Fruit fly (Drosophila melanogaster) whole organism, embryonic: ENCODE measurements around the gene Coq7.

Source experiments
- ATbp ChIP-seq: fragments of 200-800 bp; sonication (Bioruptor generic); optimal IDR thresholded peaks from 2 replicates; lab custom pipeline; 2017; ENCODE audit warnings: missing biosample characterization, mild to moderate bottlenecking, missing genetic modification characterization, missing genetic modification reagents
- Ada2b ChIP-seq: fragments of 200-800 bp; sonication (Bioruptor generic); IDR thresholded peaks from 2 replicates; pipeline ENCODE4 v1.3.6; 2022; ENCODE audit warnings: missing biosample characterization, missing genetic modification characterization
- Atf3 ChIP-seq: fragments of 200-800 bp; sonication (Bioruptor generic); optimal IDR thresholded peaks from 3 replicates; lab custom pipeline; 2016; ENCODE audit warnings: missing biosample characterization, missing genetic modification characterization
- CG10543 ChIP-seq: fragments of 200-800 bp; sonication (Bioruptor generic); optimal IDR thresholded peaks from 3 replicates; lab custom pipeline; 2017; ENCODE audit warnings: missing biosample characterization, mild to moderate bottlenecking, missing genetic modification characterization, moderate library complexity
- CG12219 ChIP-seq: fragments of 200-800 bp; sonication (Bioruptor generic); optimal IDR thresholded peaks from 3 replicates; lab custom pipeline; 2018; ENCODE audit warnings: missing biosample characterization, mild to moderate bottlenecking, missing genetic modification characterization
- CG13624 ChIP-seq: fragments of 200-800 bp; sonication (Bioruptor generic); optimal IDR thresholded peaks from 2 replicates; lab custom pipeline; 2016; ENCODE audit warnings: missing biosample characterization, missing genetic modification characterization
- CG13775 ChIP-seq: fragments of 200-800 bp; sonication (Bioruptor generic); optimal IDR thresholded peaks from 3 replicates; lab custom pipeline; 2017; ENCODE audit warnings: missing biosample characterization, mild to moderate bottlenecking, missing genetic modification characterization
- CG14860 ChIP-seq: fragments of 200-800 bp; sonication (Bioruptor generic); IDR thresholded peaks from 3 replicates; pipeline ENCODE4 v1.3.6; 2022; ENCODE audit warnings: missing biosample characterization, missing genetic modification characterization; ENCODE audit not compliant: partially characterized antibody
- CG30431 ChIP-seq: fragments of 200-800 bp; sonication (Bioruptor generic); optimal IDR thresholded peaks from 2 replicates; lab custom pipeline; 2017; ENCODE audit warnings: missing biosample characterization, missing genetic modification characterization
- CG3847 ChIP-seq: fragments of 200-800 bp; sonication (Bioruptor generic); IDR thresholded peaks from 2 replicates; pipeline ENCODE4 v1.3.6; 2022; ENCODE audit warnings: missing biosample characterization, missing genetic modification characterization
- CG42726 ChIP-seq: fragments of 200-800 bp; sonication (Bioruptor generic); IDR thresholded peaks from 2 replicates; pipeline ENCODE4 v1.3.6; 2022; ENCODE audit warnings: missing biosample characterization, missing genetic modification characterization; ENCODE audit not compliant: partially characterized antibody
- CG6175 ChIP-seq: fragments of 200-800 bp; sonication (Bioruptor generic); IDR thresholded peaks from 3 replicates; pipeline ENCODE4 v1.3.6; 2022; ENCODE audit warnings: missing biosample characterization, missing genetic modification characterization
- CG6813 ChIP-seq: fragments of 200-800 bp; sonication (Bioruptor generic); optimal IDR thresholded peaks from 2 replicates; lab custom pipeline; 2017; ENCODE audit warnings: missing biosample characterization, missing genetic modification characterization, mild to moderate bottlenecking, moderate library complexity, missing genetic modification reagents
- CG6854 ChIP-seq: fragments of 200-800 bp; sonication (Bioruptor generic); optimal IDR thresholded peaks from 3 replicates; lab custom pipeline; 2017; ENCODE audit warnings: missing biosample characterization, mild to moderate bottlenecking, missing genetic modification characterization
- CG7928 ChIP-seq: fragments of 200-800 bp; sonication (Bioruptor generic); optimal IDR thresholded peaks from 2 replicates; lab custom pipeline; 2017; ENCODE audit warnings: missing biosample characterization, mild to moderate bottlenecking, missing genetic modification characterization
- CG8089 ChIP-seq: fragments of 200-800 bp; sonication (Bioruptor generic); optimal IDR thresholded peaks from 3 replicates; lab custom pipeline; 2016; ENCODE audit warnings: missing biosample characterization, missing genetic modification characterization
- CG8281 ChIP-seq: fragments of 200-800 bp; sonication (Bioruptor generic); optimal IDR thresholded peaks from 2 replicates; lab custom pipeline; 2018; ENCODE audit warnings: missing biosample characterization, mild to moderate bottlenecking, missing genetic modification characterization, moderate library complexity
- Dad ChIP-seq: fragments of 200-800 bp; sonication (Bioruptor generic); optimal IDR thresholded peaks from 3 replicates; lab custom pipeline; 2016; ENCODE audit warnings: missing biosample characterization, missing genetic modification characterization
- HLHmδ ChIP-seq: fragments of 200-800 bp; sonication (Bioruptor generic); optimal IDR thresholded peaks from 2 replicates; lab custom pipeline; 2018; ENCODE audit warnings: missing biosample characterization, mild to moderate bottlenecking, missing genetic modification characterization, moderate library complexity
- Hand ChIP-seq: fragments of 200-800 bp; sonication (Bioruptor generic); optimal IDR thresholded peaks from 2 replicates; lab custom pipeline; 2017; ENCODE audit warnings: mild to moderate bottlenecking, missing biosample characterization, missing genetic modification reagents, missing genetic modification characterization
- Max ChIP-seq: fragments of 200-800 bp; sonication (Bioruptor generic); optimal IDR thresholded peaks from 2 replicates; lab custom pipeline; 2016; ENCODE audit warnings: missing biosample characterization, mild to moderate bottlenecking, missing genetic modification characterization
- Meics ChIP-seq: fragments of 200-800 bp; sonication (Bioruptor generic); optimal IDR thresholded peaks from 2 replicates; lab custom pipeline; 2017; ENCODE audit warnings: missing biosample characterization, mild to moderate bottlenecking, missing genetic modification characterization
- Oaz ChIP-seq: fragments of 200-800 bp; sonication (Bioruptor generic); IDR thresholded peaks from 2 replicates; pipeline ENCODE4 v1.3.6; 2022; ENCODE audit warnings: missing biosample characterization, missing genetic modification characterization
- Optix ChIP-seq: fragments of 200-800 bp; sonication (Bioruptor generic); IDR thresholded peaks from 3 replicates; pipeline ENCODE4 v1.3.6; 2022; ENCODE audit warnings: missing biosample characterization, missing genetic modification characterization
- Tbp ChIP-seq: fragments of >200 bp; optimal IDR thresholded peaks from 2 replicates; lab custom pipeline; 2018; ENCODE audit warnings: missing biosample characterization, missing genetic modification characterization
- Xbp1 ChIP-seq: fragments of 200-800 bp; sonication (Bioruptor generic); optimal IDR thresholded peaks from 3 replicates; lab custom pipeline; 2016; ENCODE audit warnings: missing biosample characterization, mild to moderate bottlenecking, missing genetic modification characterization
- al ChIP-seq: fragments of 200-800 bp; sonication (Bioruptor generic); IDR thresholded peaks from 2 replicates; pipeline ENCODE4 v1.3.6; 2022; ENCODE audit warnings: missing biosample characterization, missing genetic modification characterization
- ase ChIP-seq: fragments of 200-800 bp; sonication (Bioruptor generic); IDR thresholded peaks from 3 replicates; pipeline ENCODE4 v1.3.6; 2022; ENCODE audit warnings: missing biosample characterization, missing genetic modification characterization
- bab2 ChIP-seq: fragments of 200-800 bp; sonication (Bioruptor generic); optimal IDR thresholded peaks from 2 replicates; lab custom pipeline; 2016; ENCODE audit warnings: missing biosample characterization, missing genetic modification characterization
- chif ChIP-seq, 2 experiments: fragments of 200-800 bp; sonication (Bioruptor generic); optimal IDR thresholded peaks; 3 replicates each; lab custom pipeline; 2016; ENCODE audit warnings: missing biosample characterization in 2 of 2, missing genetic modification characterization in 2 of 2
- esg ChIP-seq: fragments of 200-800 bp; sonication (Bioruptor generic); conservative IDR thresholded peaks from 2 replicates; pipeline ENCODE4 v1.3.6; 2022; ENCODE audit warnings: missing biosample characterization, missing genetic modification characterization
- gcm2 ChIP-seq: fragments of 200-800 bp; sonication (Bioruptor generic); optimal IDR thresholded peaks from 2 replicates; lab custom pipeline; 2016; ENCODE audit warnings: missing biosample characterization, missing genetic modification characterization
- jumu ChIP-seq: fragments of 200-800 bp; sonication (Bioruptor generic); optimal IDR thresholded peaks from 3 replicates; lab custom pipeline; 2016; ENCODE audit warnings: missing biosample characterization, missing genetic modification characterization
- kay ChIP-seq: fragments of 200-800 bp; sonication (Bioruptor generic); optimal IDR thresholded peaks from 2 replicates; lab custom pipeline; 2016; ENCODE audit warnings: missing biosample characterization, missing genetic modification characterization
- lab ChIP-seq: fragments of 200-800 bp; sonication (Bioruptor generic); optimal IDR thresholded peaks from 3 replicates; lab custom pipeline; 2017; ENCODE audit warnings: missing biosample characterization, missing genetic modification characterization, mild to moderate bottlenecking, moderate library complexity, missing genetic modification reagents
- lilli ChIP-seq: fragments of 200-800 bp; sonication (Bioruptor generic); optimal IDR thresholded peaks from 3 replicates; lab custom pipeline; 2016; ENCODE audit warnings: missing biosample characterization, missing genetic modification characterization
- lov ChIP-seq, 2 experiments: fragments of 200-800 bp in 1 of 2; fragments of >200 bp in 1 of 2; sonication (Bioruptor generic) in 1 of 2; IDR thresholded peaks in 1 of 2; optimal IDR thresholded peaks in 1 of 2; 2 replicates in 1 of 2; 3 replicates in 1 of 2; pipeline versions ENCODE4 v1.3.6 to Lab custom; 2017 to 2022; ENCODE audit warnings: missing biosample characterization in 1 of 2, missing genetic modification characterization in 1 of 2
- mam ChIP-seq: fragments of 200-800 bp; sonication (Bioruptor generic); optimal IDR thresholded peaks from 3 replicates; lab custom pipeline; 2016; ENCODE audit warnings: missing biosample characterization, missing genetic modification characterization
- org-1 ChIP-seq: fragments of 200-800 bp; sonication (Bioruptor generic); optimal IDR thresholded peaks from 2 replicates; lab custom pipeline; 2017; ENCODE audit warnings: missing biosample characterization, missing genetic modification characterization
- otp ChIP-seq: fragments of 200-800 bp; sonication (Bioruptor generic); IDR thresholded peaks from 3 replicates; pipeline ENCODE4, ENCODE4 v1.3.6; 2022; ENCODE audit warnings: missing biosample characterization, missing genetic modification characterization
- p53 ChIP-seq: fragments of 200-800 bp; sonication (Bioruptor generic); optimal IDR thresholded peaks from 2 replicates; lab custom pipeline; 2016; ENCODE audit warnings: missing biosample characterization, missing genetic modification characterization
- ranshi ChIP-seq: fragments of 200-800 bp; sonication (Bioruptor generic); IDR thresholded peaks from 2 replicates; pipeline ENCODE4 v1.3.6; 2022; ENCODE audit warnings: missing biosample characterization, missing genetic modification characterization
- rib ChIP-seq: fragments of 200-800 bp; sonication (Bioruptor generic); IDR thresholded peaks from 2 replicates; pipeline ENCODE4 v1.3.6; 2022; ENCODE audit warnings: missing biosample characterization, missing genetic modification characterization
- sd ChIP-seq: fragments of 200-800 bp; sonication (Bioruptor generic); optimal IDR thresholded peaks from 3 replicates; lab custom pipeline; 2018; ENCODE audit warnings: missing biosample characterization, mild to moderate bottlenecking, missing genetic modification characterization, moderate library complexity
- slou ChIP-seq: fragments of 200-800 bp; sonication (Bioruptor generic); optimal IDR thresholded peaks from 3 replicates; lab custom pipeline; 2016; ENCODE audit warnings: missing biosample characterization, missing genetic modification characterization
- slp2 ChIP-seq: fragments of 200-800 bp; sonication (Bioruptor generic); optimal IDR thresholded peaks from 2 replicates; lab custom pipeline; 2016; ENCODE audit warnings: missing biosample characterization, missing genetic modification characterization
- ttk ChIP-seq: fragments of 200-800 bp; sonication (Bioruptor generic); IDR thresholded peaks from 2 replicates; pipeline ENCODE4 v2.1.2; 2022; ENCODE audit warnings: missing biosample characterization, missing genetic modification characterization
- twi ChIP-seq: fragments of 200-800 bp; optimal IDR thresholded peaks from 2 replicates; lab custom pipeline; 2019; ENCODE audit warnings: missing biosample characterization, mild to moderate bottlenecking, missing genetic modification characterization, moderate library complexity
- vnd ChIP-seq: fragments of 200-800 bp; sonication (Bioruptor generic); IDR thresholded peaks from 3 replicates; pipeline ENCODE4 v1.3.6; 2022; ENCODE audit warnings: missing biosample characterization, missing genetic modification characterization; ENCODE audit not compliant: partially characterized antibody
- zen2 ChIP-seq: fragments of 200-800 bp; sonication (Bioruptor generic); IDR thresholded peaks from 3 replicates; pipeline ENCODE4 v1.3.6; 2022; ENCODE audit warnings: missing biosample characterization, missing genetic modification characterization; ENCODE audit not compliant: partially characterized antibody

Gene Coq7

DNA sequence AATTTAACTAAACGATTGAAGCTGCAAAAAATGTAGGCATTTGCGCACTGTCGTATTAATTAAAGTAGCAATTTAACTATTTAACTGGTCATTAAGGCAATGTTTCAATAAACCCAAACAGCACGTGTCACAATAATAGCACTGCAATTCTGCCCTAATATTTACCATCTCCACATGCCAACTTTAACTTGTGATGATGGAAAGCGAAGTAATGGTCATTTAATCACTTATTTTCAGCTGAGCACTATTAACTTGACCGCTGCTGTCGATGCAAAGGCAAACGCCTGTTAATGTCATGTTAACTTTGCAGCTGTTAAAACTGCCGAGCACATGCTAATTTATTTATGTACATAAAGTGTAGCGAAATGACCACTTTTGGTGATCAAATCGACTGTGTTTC lies 23.2 kb downstream of the Coq7 start (continued):
- TF ChIP-seq al (GFP tag; lab: Robert Waterston, UW), result peak; percentile 68
- TF ChIP-seq CG6175, result peak; percentile 53; the same call in 1 of the 3 replicates
- peak; percentile 67 for TF ChIP-seq CG6854
- TF ChIP-seq mam (GFP tag; lab: Kevin White, UChicago), result peak; percentile 86
- peak; percentile 87 for TF ChIP-seq CG12219 (GFP tag; lab: Kevin White, UChicago)
- TF ChIP-seq Atf3 (GFP tag; lab: Kevin White, UChicago), result peak; percentile 74
- no peak for TF ChIP-seq vnd (GFP tag; lab: Robert Waterston, UW)
- TF ChIP-seq slou (GFP tag; lab: Kevin White, UChicago), result peak; percentile 45
- TF ChIP-seq CG14860, result no peak
- peak; percentile 75 for TF ChIP-seq CG30431 (GFP tag; lab: Kevin White, UChicago)
- TF ChIP-seq gcm2 (GFP tag; lab: Kevin White, UChicago), result peak; percentile 77
- no peak for TF ChIP-seq Tbp (GFP tag; lab: Kevin White, UChicago)
- peak; percentile 87 for TF ChIP-seq ranshi (GFP tag; lab: Robert Waterston, UW)
- TF ChIP-seq CG42726 (GFP tag; lab: Robert Waterston, UW), result no peak
- 0 out of 2 replicates have a peak, but pooled peaks have one; percentile 58 for TF ChIP-seq rib (GFP tag; lab: Robert Waterston, UW)
- peak; percentile 83 for TF ChIP-seq CG3847 (GFP tag; lab: Robert Waterston, UW)
- TF ChIP-seq CG6813 (GFP tag; lab: Kevin White, UChicago), result peak; percentile 82
- TF ChIP-seq jumu (GFP tag; lab: Kevin White, UChicago), result peak; percentile 50
- no peak for TF ChIP-seq HLHmδ (GFP tag; lab: Kevin White, UChicago)
- peak; percentile 75 for TF ChIP-seq ATbp (GFP tag; lab: Kevin White, UChicago)
- TF ChIP-seq lab (GFP tag; lab: Kevin White, UChicago), result peak; percentile 89
- TF ChIP-seq CG13775, result peak; percentile 65
- TF ChIP-seq esg, result peak; percentile 80
- TF ChIP-seq CG13624 (GFP tag; lab: Kevin White, UChicago), result peak; percentile 81
- TF ChIP-seq ttk, result peak; percentile 84
- peak; percentile 86 for TF ChIP-seq Xbp1 (GFP tag; lab: Kevin White, UChicago)
- TF ChIP-seq org-1 (GFP tag; lab: Kevin White, UChicago), result peak; percentile 74
- peak; percentile 84 for TF ChIP-seq lilli (GFP tag; lab: Kevin White, UChicago)
- TF ChIP-seq Ada2b (GFP tag; lab: Robert Waterston, UW), result peak; percentile 88
- peak; percentile 51 for TF ChIP-seq p53
- peak; percentile 77 for TF ChIP-seq Max (GFP tag; lab: Kevin White, UChicago)
- peak; percentile 82 for TF ChIP-seq bab2 (GFP tag; lab: Kevin White, UChicago)
- TF ChIP-seq sd, result no peak
- TF ChIP-seq twi (tag; lab: Kevin White, UChicago), result no peak
- TF ChIP-seq Oaz (GFP tag; lab: Robert Waterston, UW), result peak; percentile 65; the same call in 1 of the 2 replicates
- peak; percentile 79 for TF ChIP-seq Dad (GFP tag; lab: Kevin White, UChicago)
- peak; percentile 36 for TF ChIP-seq CG7928 (GFP tag; lab: Kevin White, UChicago)
- TF ChIP-seq kay (GFP tag; lab: Kevin White, UChicago), result peak; percentile 20
- TF ChIP-seq slp2 (GFP tag; lab: Kevin White, UChicago), result peak; percentile 76
- no peak for TF ChIP-seq lov (optimal IDR thresholded peaks at IDR 0.05; lab: Kevin White, UChicago)
- peak; percentile 62; the same call in 1 of the 3 replicates for TF ChIP-seq lov (GFP tag; IDR thresholded peaks at IDR 0.05; lab: Robert Waterston, UW)
- TF ChIP-seq Optix (GFP tag; lab: Robert Waterston, UW), result peak; percentile 86
- TF ChIP-seq CG8281 (tag; lab: Kevin White, UChicago), result peak; percentile 77
- peak; percentile 56 for TF ChIP-seq Hand (GFP tag; lab: Kevin White, UChicago)
- TF ChIP-seq chif (GFP tag; optimal IDR thresholded peaks at IDR 0.05; lab: Kevin White, UChicago), result peak; percentile 74 to 79
- TF ChIP-seq ase, result peak; percentile 75; the same call in 2 of the 3 replicates
- peak; percentile 85 for TF ChIP-seq Meics (GFP tag; lab: Kevin White, UChicago)
- no peak for TF ChIP-seq CG10543
- TF ChIP-seq CG8089 (GFP tag; lab: Kevin White, UChicago), result peak; percentile 67
- TF ChIP-seq zen2 (GFP tag; lab: Robert Waterston, UW), result no peak
- TF ChIP-seq otp (GFP tag; lab: Robert Waterston, UW), result peak; percentile 92
